Worm (Caenorhabditis elegans) whole organism, early embryonic: ENCODE data around the gene F49H6.17.

Experiments used
- B0310.2 ChIP-seq: sonication (generic microtip); optimal IDR thresholded peaks from 2 replicates; lab custom pipeline; 2016; ENCODE audit warnings: mild to moderate bottlenecking, missing genetic modification characterization, missing compliant biosample characterization
- F13C5.2 ChIP-seq: sonication (generic microtip); optimal IDR thresholded peaks from 2 replicates; lab custom pipeline; 2017; ENCODE audit warnings: mild to moderate bottlenecking, missing genetic modification characterization, inconsistent platforms, missing compliant biosample characterization
- aly-1 ChIP-seq: sonication (generic microtip); optimal IDR thresholded peaks from 2 replicates; lab custom pipeline; 2016; ENCODE audit warnings: missing genetic modification characterization, missing compliant biosample characterization
- ama-1 ChIP-seq: fragments of 150-350 bp; optimal IDR thresholded peaks from 2 replicates; lab custom pipeline; 2014
- ceh-13 ChIP-seq: fragments of 200-800 bp; sonication (Bioruptor generic); optimal IDR thresholded peaks from 2 replicates; lab custom pipeline; 2018; ENCODE audit warnings: mild to moderate bottlenecking, missing genetic modification characterization, missing compliant biosample characterization
- ceh-36 ChIP-seq: sonication (generic microtip); optimal IDR thresholded peaks from 2 replicates; lab custom pipeline; 2016; ENCODE audit warnings: missing genetic modification characterization, inconsistent platforms, missing compliant biosample characterization
- ets-7 ChIP-seq: sonication (generic microtip); optimal IDR thresholded peaks from 2 replicates; lab custom pipeline; 2016; ENCODE audit warnings: missing genotype, missing genetic modification characterization, missing compliant biosample characterization
- flt-1 ChIP-seq: fragments of 200-800 bp; sonication (Bioruptor generic); IDR thresholded peaks from 2 replicates; pipeline ENCODE4 v1.3.6; 2022; ENCODE audit warnings: missing genetic modification characterization, missing compliant biosample characterization
- hmbx-1 ChIP-seq: sonication (generic microtip); optimal IDR thresholded peaks from 2 replicates; lab custom pipeline; 2016; ENCODE audit warnings: mild to moderate bottlenecking, missing genetic modification characterization, missing compliant biosample characterization
- hmg-4 ChIP-seq: fragments of 200-800 bp; sonication (Bioruptor generic); optimal IDR thresholded peaks from 2 replicates; lab custom pipeline; 2018; ENCODE audit warnings: mild to moderate bottlenecking, missing genetic modification characterization, missing compliant biosample characterization
- hnd-1 ChIP-seq: sonication (generic microtip); optimal IDR thresholded peaks from 2 replicates; lab custom pipeline; 2016; ENCODE audit warnings: missing genetic modification characterization, missing compliant biosample characterization
- pes-1 ChIP-seq: fragments of 200-800 bp; sonication (Bioruptor generic); IDR thresholded peaks from 2 replicates; pipeline ENCODE4 v1.3.6; 2022; ENCODE audit warnings: missing genetic modification reagents, missing genetic modification characterization, missing compliant biosample characterization
- scrt-1 ChIP-seq: fragments of 200-800 bp; sonication (Bioruptor generic); IDR thresholded peaks from 2 replicates; pipeline ENCODE4 v1.3.6; 2022; ENCODE audit warnings: missing genetic modification characterization, missing compliant biosample characterization
- sea-1 ChIP-seq: fragments of 200-800 bp; sonication (Bioruptor generic); conservative IDR thresholded peaks from 2 replicates; pipeline ENCODE4 v1.3.6; 2022; ENCODE audit warnings: missing genetic modification characterization, missing compliant biosample characterization
- tbx-11 ChIP-seq: fragments of 200-800 bp; sonication (Bioruptor generic); IDR thresholded peaks from 2 replicates; pipeline ENCODE4 v1.3.6; 2022; ENCODE audit warnings: missing genetic modification characterization, missing compliant biosample characterization
- tbx-37 ChIP-seq: fragments of 200-800 bp; sonication (Bioruptor generic); conservative IDR thresholded peaks from 2 replicates; pipeline ENCODE4 v1.3.6; 2022; ENCODE audit warnings: missing genetic modification reagents, missing genetic modification characterization, missing compliant biosample characterization
- tra-4 ChIP-seq: sonication (generic microtip); optimal IDR thresholded peaks from 2 replicates; lab custom pipeline; 2017; ENCODE audit warnings: missing genetic modification characterization, missing compliant biosample characterization

F49H6.17 gene

ce11 chrV:16988614-16989013, 31.2 kb upstream of the F49H6.17 start, which contains the start of gene Y102A5C.27:
TSS of gene Y102A5C.27 (minus strand) at chrV:16988714.
- no peak for TF ChIP-seq hmbx-1 (tag; lab: Kevin White, UChicago)
- no peak for TF ChIP-seq tra-4 (tag; lab: Kevin White, UChicago)
- no peak for TF ChIP-seq ets-7 (tag; lab: Kevin White, UChicago)

DNA sequence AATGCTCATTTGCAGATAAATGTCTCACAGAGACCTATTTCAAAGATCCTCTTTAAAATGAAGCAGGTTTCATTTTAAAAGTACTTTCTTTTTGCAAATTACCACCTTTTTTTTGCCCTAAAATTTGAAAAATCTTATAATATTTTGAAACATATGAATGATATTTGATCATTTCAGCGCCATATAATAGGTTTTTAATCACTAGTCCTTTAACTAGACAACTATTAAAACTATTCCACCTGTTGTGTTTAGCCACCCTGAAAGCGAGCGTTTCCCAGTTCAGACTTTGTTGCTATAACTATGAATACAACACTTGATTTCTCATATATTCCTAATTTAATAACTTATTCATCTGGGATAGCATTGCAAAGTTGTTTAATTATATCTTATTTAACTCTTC, 28.1 kb upstream of the F49H6.17 start, which contains the start of gene srz-95:
TSS of gene srz-95 (plus strand) at position 301 of the 400 bp plus-strand sequence.
- TF ChIP-seq ceh-13 (GFP tag; lab: Kevin White, UChicago) = no peak
- TF ChIP-seq hmbx-1 (tag; lab: Kevin White, UChicago) = no peak
- TF ChIP-seq hmg-4 (GFP tag; lab: Kevin White, UChicago) = no peak
- TF ChIP-seq tra-4 (tag; lab: Kevin White, UChicago) = no peak
- no peak for TF ChIP-seq B0310.2 (tag; lab: Kevin White, UChicago)

DNA sequence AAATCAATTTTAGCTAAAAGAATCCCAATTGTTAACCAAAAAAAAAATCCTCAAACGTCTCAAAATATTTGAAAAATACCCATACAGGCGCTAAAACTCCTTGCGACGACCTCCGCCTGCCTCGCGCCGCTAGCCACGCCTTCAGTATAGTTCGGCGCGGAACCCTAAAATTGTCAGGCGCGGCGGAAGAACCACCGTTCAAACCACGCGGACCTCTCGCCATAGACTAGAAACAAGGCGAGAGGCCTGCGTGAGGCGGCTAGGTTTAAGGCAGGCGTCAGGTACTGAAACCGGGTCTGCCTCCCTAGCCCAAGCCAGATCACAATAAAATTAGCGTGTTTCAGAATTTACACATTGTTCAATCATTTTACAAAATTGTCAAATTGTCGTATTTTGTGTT, 27.4 kb upstream of the F49H6.17 start:
- TF ChIP-seq ama-1 (lab: Kevin White, UChicago) = no peak
- no peak for TF ChIP-seq hnd-1 (tag; lab: Kevin White, UChicago)
- no peak for TF ChIP-seq hmg-4 (GFP tag; lab: Kevin White, UChicago)
- TF ChIP-seq scrt-1 = no peak
- no peak for TF ChIP-seq pes-1 (GFP tag; lab: Robert Waterston, UW)
- TF ChIP-seq B0310.2 (tag; lab: Kevin White, UChicago) = no peak
- TF ChIP-seq tbx-37 (GFP tag; lab: Robert Waterston, UW) = no peak
- TF ChIP-seq sea-1 (GFP tag; lab: Robert Waterston, UW) = no peak
- no peak for TF ChIP-seq ceh-13 (GFP tag; lab: Kevin White, UChicago)
- no peak for TF ChIP-seq tra-4 (tag; lab: Kevin White, UChicago)
- no peak for TF ChIP-seq ets-7 (tag; lab: Kevin White, UChicago)
- no peak for TF ChIP-seq F13C5.2 (tag; lab: Kevin White, UChicago)

ce11 chrV:17000204-17000603, 19.6 kb upstream of the F49H6.17 start, which contains the start of gene str-217:
TSS of gene str-217 (minus strand) at chrV:17000304.
- TF ChIP-seq ama-1 (lab: Kevin White, UChicago) = no peak
- no peak for TF ChIP-seq sea-1 (GFP tag; lab: Robert Waterston, UW)
- TF ChIP-seq ceh-36 (tag; lab: Kevin White, UChicago) = no peak

DNA sequence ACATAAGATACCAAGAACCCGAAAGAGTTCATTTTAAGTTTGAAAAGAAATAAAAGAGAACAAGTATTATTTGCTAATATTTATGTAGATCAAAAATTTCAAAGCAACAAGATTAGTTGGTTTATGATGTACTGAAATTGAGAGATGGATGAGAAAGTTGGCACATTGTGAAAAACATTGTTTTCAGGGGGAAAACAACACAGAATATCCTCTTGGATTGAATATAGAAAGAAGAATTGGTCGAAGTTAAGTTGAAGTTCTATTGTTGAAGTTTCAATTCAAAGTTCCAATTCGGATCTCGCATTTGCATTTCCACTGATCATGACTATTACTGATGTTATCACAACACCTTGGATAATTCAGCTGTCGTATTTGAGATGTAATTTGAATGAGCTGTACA, 19.2 kb upstream of the F49H6.17 start:
- TF ChIP-seq sea-1 (GFP tag; lab: Robert Waterston, UW) (no peak), scrt-1 (no peak), pes-1 (GFP tag; lab: Robert Waterston, UW) (no peak), flt-1 (GFP tag; lab: Robert Waterston, UW) (no peak), tra-4 (tag; lab: Kevin White, UChicago) (no peak), F13C5.2 (tag; lab: Kevin White, UChicago) (no peak), tbx-37 (GFP tag; lab: Robert Waterston, UW) (no peak), hmbx-1 (tag; lab: Kevin White, UChicago) (no peak)

ce11 chrV:17001167-17001566, 18.6 kb upstream of the F49H6.17 start, which contains the start of gene sri-9:
TSS of gene sri-9 (plus strand) at chrV:17001467.
- no peak for TF ChIP-seq B0310.2 (tag; lab: Kevin White, UChicago)
- TF ChIP-seq sea-1 (GFP tag; lab: Robert Waterston, UW) = no peak
- no peak for TF ChIP-seq tra-4 (tag; lab: Kevin White, UChicago)
- TF ChIP-seq hmg-4 (GFP tag; lab: Kevin White, UChicago) = no peak
- TF ChIP-seq hmbx-1 (tag; lab: Kevin White, UChicago) = no peak
- no peak for TF ChIP-seq aly-1 (tag; lab: Kevin White, UChicago)
- TF ChIP-seq ets-7 (tag; lab: Kevin White, UChicago) = no peak
- TF ChIP-seq ceh-13 (GFP tag; lab: Kevin White, UChicago) = no peak

DNA sequence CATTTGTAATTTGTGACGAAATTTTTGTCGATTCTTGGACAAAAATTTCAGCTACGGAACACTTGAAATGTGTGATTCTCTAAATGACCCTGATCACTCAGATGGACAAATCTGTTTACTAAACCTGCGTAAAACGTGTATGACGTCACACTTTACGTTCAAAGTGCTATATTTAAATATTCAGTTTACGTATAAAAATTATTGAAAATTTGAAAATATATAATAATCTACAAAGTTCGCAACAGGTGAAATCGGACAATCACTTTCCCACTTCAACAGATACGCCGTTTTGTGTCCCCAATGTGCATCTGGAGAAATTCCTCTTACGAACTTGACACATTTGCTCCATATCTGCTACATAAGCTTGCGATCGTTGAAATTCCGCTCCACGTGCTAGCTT, 14.6 kb upstream of the F49H6.17 start, which contains the start of gene srh-131:
TSS of gene srh-131 (plus strand) at position 301 of the 400 bp plus-strand sequence.
- TF ChIP-seq flt-1 (GFP tag; lab: Robert Waterston, UW) (no peak), tbx-11 (GFP tag; lab: Robert Waterston, UW) (no peak), hmg-4 (GFP tag; lab: Kevin White, UChicago) (no peak), aly-1 (tag; lab: Kevin White, UChicago) (no peak), tra-4 (tag; lab: Kevin White, UChicago) (no peak), ceh-36 (tag; lab: Kevin White, UChicago) (no peak), B0310.2 (tag; lab: Kevin White, UChicago) (no peak), tbx-37 (GFP tag; lab: Robert Waterston, UW) (no peak), F13C5.2 (tag; lab: Kevin White, UChicago) (no peak), ets-7 (tag; lab: Kevin White, UChicago) (no peak), hnd-1 (tag; lab: Kevin White, UChicago) (no peak), sea-1 (GFP tag; lab: Robert Waterston, UW) (no peak)

ce11 chrV:17008302-17008701, 11.5 kb upstream of the F49H6.17 start, which contains the start of gene sri-69:
TSS of gene sri-69 (minus strand) at chrV:17008402.
- TF ChIP-seq ceh-36 (tag; lab: Kevin White, UChicago) (no peak), B0310.2 (tag; lab: Kevin White, UChicago) (no peak), ceh-13 (GFP tag; lab: Kevin White, UChicago) (no peak), tbx-37 (GFP tag; lab: Robert Waterston, UW) (no peak), F13C5.2 (tag; lab: Kevin White, UChicago) (no peak), aly-1 (tag; lab: Kevin White, UChicago) (no peak), tbx-11 (GFP tag; lab: Robert Waterston, UW) (no peak), flt-1 (GFP tag; lab: Robert Waterston, UW) (no peak), ama-1 (lab: Kevin White, UChicago) (no peak), scrt-1 (no peak), tra-4 (tag; lab: Kevin White, UChicago) (no peak), hmbx-1 (tag; lab: Kevin White, UChicago) (no peak), ets-7 (tag; lab: Kevin White, UChicago) (no peak), sea-1 (GFP tag; lab: Robert Waterston, UW) (no peak), hnd-1 (tag; lab: Kevin White, UChicago) (no peak), hmg-4 (GFP tag; lab: Kevin White, UChicago) (no peak), pes-1 (GFP tag; lab: Robert Waterston, UW) (no peak)
